Worm (Caenorhabditis elegans) whole organism, late embryonic: ENCODE results near the gene F08D12.15.

Experiments used
- C38D4.7 ChIP-seq: fragments of 200-800 bp; sonication (Bioruptor generic); optimal IDR thresholded peaks from 2 replicates; lab custom pipeline; 2018; ENCODE audit warnings: mild to moderate bottlenecking, missing genetic modification characterization, moderate library complexity, missing compliant biosample characterization
- ama-1 ChIP-seq: fragments of 150-350 bp; optimal IDR thresholded peaks from 2 replicates; lab custom pipeline; 2014
- ceh-14 ChIP-seq: sonication (generic microtip); optimal IDR thresholded peaks from 2 replicates; lab custom pipeline; 2016; ENCODE audit warnings: missing genotype, missing genetic modification characterization, missing compliant biosample characterization
- ceh-18 ChIP-seq: sonication (generic microtip); optimal IDR thresholded peaks from 2 replicates; lab custom pipeline; 2016; ENCODE audit warnings: missing genetic modification characterization, missing compliant biosample characterization
- ceh-2 ChIP-seq: sonication (generic microtip); optimal IDR thresholded peaks from 2 replicates; lab custom pipeline; 2016; ENCODE audit warnings: missing genotype, missing genetic modification characterization, missing compliant biosample characterization
- ceh-30 ChIP-seq: fragments of 150-350 bp; optimal IDR thresholded peaks from 2 replicates; lab custom pipeline; 2014; ENCODE audit warnings: missing biosample characterization, missing genetic modification characterization
- ceh-31 ChIP-seq: sonication (generic microtip); optimal IDR thresholded peaks from 2 replicates; lab custom pipeline; 2016; ENCODE audit warnings: missing genetic modification characterization, missing compliant biosample characterization
- ceh-34 ChIP-seq: sonication (generic microtip); optimal IDR thresholded peaks from 2 replicates; lab custom pipeline; 2016; ENCODE audit warnings: mild to moderate bottlenecking, missing genetic modification characterization, missing compliant biosample characterization
- ceh-6 ChIP-seq: fragments of 200-800 bp; sonication (Bioruptor generic); optimal IDR thresholded peaks from 2 replicates; lab custom pipeline; 2018; ENCODE audit warnings: mild to moderate bottlenecking, missing genetic modification characterization, missing compliant biosample characterization
- dmd-4 ChIP-seq: sonication (generic microtip); optimal IDR thresholded peaks from 2 replicates; lab custom pipeline; 2016; ENCODE audit warnings: borderline replicate concordance, missing genetic modification characterization, missing compliant biosample characterization
- dve-1 ChIP-seq: sonication (generic microtip); optimal IDR thresholded peaks from 2 replicates; lab custom pipeline; 2017; ENCODE audit warnings: antibody characterized with exemption, mild to moderate bottlenecking, missing genetic modification characterization, missing compliant biosample characterization
- fax-1 ChIP-seq: sonication (generic microtip); optimal IDR thresholded peaks from 2 replicates; lab custom pipeline; 2016; ENCODE audit warnings: missing genotype, missing genetic modification characterization, missing compliant biosample characterization
- hlh-13 ChIP-seq: fragments of 200-800 bp; sonication (Bioruptor generic); optimal IDR thresholded peaks from 2 replicates; lab custom pipeline; 2018; ENCODE audit warnings: mild to moderate bottlenecking, missing genetic modification characterization, missing compliant biosample characterization
- hlh-30 ChIP-seq: sonication (generic microtip); optimal IDR thresholded peaks from 2 replicates; lab custom pipeline; 2017; ENCODE audit warnings: antibody characterized with exemption, missing genetic modification characterization, missing compliant biosample characterization; ENCODE audit not compliant: insufficient read depth
- hlh-6 ChIP-seq: sonication (generic microtip); optimal IDR thresholded peaks from 2 replicates; lab custom pipeline; 2016; ENCODE audit warnings: missing genotype, missing genetic modification characterization, missing compliant biosample characterization
- hlh-8 ChIP-seq: sonication (generic microtip); optimal IDR thresholded peaks from 2 replicates; lab custom pipeline; 2016; ENCODE audit warnings: missing genotype, missing genetic modification characterization, missing compliant biosample characterization
- nfya-1 ChIP-seq: sonication (generic microtip); optimal IDR thresholded peaks from 2 replicates; lab custom pipeline; 2017; ENCODE audit warnings: missing genetic modification characterization, mild to moderate bottlenecking, missing compliant biosample characterization, antibody characterized with exemption, moderate library complexity
- nhr-11 ChIP-seq: fragments of 150-350 bp; optimal IDR thresholded peaks from 2 replicates; lab custom pipeline; 2014; ENCODE audit warnings: missing biosample characterization, missing genetic modification characterization
- nhr-232 ChIP-seq: sonication (generic microtip); optimal IDR thresholded peaks from 2 replicates; lab custom pipeline; 2016; ENCODE audit warnings: missing genetic modification characterization, missing compliant biosample characterization
- npax-4 ChIP-seq: sonication (generic microtip); optimal IDR thresholded peaks from 2 replicates; lab custom pipeline; 2016; ENCODE audit warnings: missing genetic modification characterization, missing compliant biosample characterization
- odd-2 ChIP-seq: sonication (generic microtip); optimal IDR thresholded peaks from 2 replicates; lab custom pipeline; 2017; ENCODE audit warnings: antibody characterized with exemption, mild to moderate bottlenecking, missing genetic modification characterization, missing compliant biosample characterization
- pha-2 ChIP-seq: sonication (generic microtip); optimal IDR thresholded peaks from 2 replicates; lab custom pipeline; 2017; ENCODE audit warnings: mild to moderate bottlenecking, missing genetic modification characterization, missing compliant biosample characterization
- ref-2 ChIP-seq: sonication (generic microtip); optimal IDR thresholded peaks from 2 replicates; lab custom pipeline; 2016; ENCODE audit warnings: missing genetic modification characterization, missing compliant biosample characterization
- rnt-1 ChIP-seq: sonication (generic microtip); optimal IDR thresholded peaks from 2 replicates; lab custom pipeline; 2016; ENCODE audit warnings: missing genetic modification characterization, missing compliant biosample characterization
- sdc-2 ChIP-seq: sonication (generic microtip); optimal IDR thresholded peaks from 2 replicates; lab custom pipeline; 2016; ENCODE audit warnings: missing genotype, missing genetic modification characterization, missing compliant biosample characterization
- sox-2 ChIP-seq: fragments of 200-800 bp; sonication (Bioruptor generic); IDR thresholded peaks from 2 replicates; pipeline ENCODE4 v1.3.6; 2022; ENCODE audit warnings: missing genetic modification reagents, missing genetic modification characterization, missing compliant biosample characterization
- syd-9 ChIP-seq: sonication (generic microtip); optimal IDR thresholded peaks from 2 replicates; lab custom pipeline; 2016; ENCODE audit warnings: mild to moderate bottlenecking, missing genetic modification characterization, moderate library complexity, missing compliant biosample characterization
- tbx-2 ChIP-seq: sonication (generic microtip); optimal IDR thresholded peaks from 2 replicates; lab custom pipeline; 2016; ENCODE audit warnings: missing genetic modification characterization, missing compliant biosample characterization
- unc-3 ChIP-seq, 2 experiments: fragments of 200-800 bp in 1 of 2; sonication (Bioruptor generic) in 1 of 2; sonication (generic microtip) in 1 of 2; conservative IDR thresholded peaks in 1 of 2; optimal IDR thresholded peaks in 1 of 2; 2 replicates each; pipeline versions ENCODE4 v1.3.6 to Lab custom; 2016 to 2022; ENCODE audit warnings: missing compliant biosample characterization in 2 of 2, missing genetic modification characterization in 2 of 2, missing genetic modification reagents in 1 of 2
- unc-42 ChIP-seq: sonication (generic microtip); optimal IDR thresholded peaks from 2 replicates; lab custom pipeline; 2016; ENCODE audit warnings: missing genotype, missing genetic modification characterization, missing compliant biosample characterization
- unc-55 ChIP-seq: sonication (generic microtip); optimal IDR thresholded peaks from 2 replicates; lab custom pipeline; 2017; ENCODE audit warnings: missing biosample characterization, missing genetic modification reagents, missing genetic modification characterization
- unc-86 ChIP-seq: sonication (generic microtip); optimal IDR thresholded peaks from 2 replicates; lab custom pipeline; 2016; ENCODE audit warnings: missing genetic modification characterization, missing compliant biosample characterization
- ztf-16 ChIP-seq: sonication (generic microtip); optimal IDR thresholded peaks from 2 replicates; lab custom pipeline; 2017; ENCODE audit warnings: missing genetic modification characterization, missing compliant biosample characterization

Gene F08D12.15

DNA sequence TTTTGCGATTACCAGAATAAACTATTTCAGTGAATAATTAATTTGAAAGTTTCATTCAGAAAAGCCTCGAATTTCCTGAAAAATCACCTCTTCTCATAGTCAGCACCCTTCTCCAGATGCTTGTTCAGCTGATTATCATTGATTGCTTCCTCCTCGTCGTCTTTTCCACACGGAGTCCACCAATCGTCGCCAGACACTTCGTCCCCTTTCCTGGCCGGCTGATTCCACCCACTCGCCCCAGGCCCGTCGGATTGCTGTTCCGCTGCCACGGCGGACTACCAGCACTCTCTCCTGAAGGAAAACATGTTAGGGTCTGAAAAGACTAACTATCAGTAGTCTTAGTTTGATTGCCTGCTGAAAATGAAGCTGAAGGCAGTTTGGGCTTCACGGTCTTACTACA is 14.4 kb downstream of the F08D12.15 start:
- no peak for TF ChIP-seq hlh-30 (tag; lab: Kevin White, UChicago)

DNA sequence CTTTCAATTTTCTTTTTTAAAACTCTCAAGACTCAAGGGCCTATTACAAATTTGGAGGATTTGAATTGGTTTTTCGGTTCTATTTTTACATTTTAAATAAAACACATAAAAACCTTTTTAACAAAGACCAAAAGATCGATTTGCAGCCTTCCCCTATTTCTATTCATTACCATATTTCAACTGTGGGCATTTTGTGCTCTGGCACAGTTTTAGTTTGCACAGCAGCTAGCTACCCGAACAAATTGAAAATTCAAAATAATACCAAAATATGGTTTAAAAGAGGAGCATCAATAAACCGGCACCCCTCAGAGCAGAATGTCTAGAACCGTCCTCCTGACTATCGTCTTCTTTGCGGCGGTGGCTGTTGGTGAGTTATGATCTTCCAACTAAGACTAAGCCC is 14.9 kb downstream of the F08D12.15 start, which contains the start of gene F08D12.2:
F08D12.2 (plus strand) TSS at position 301 of the 400 bp plus-strand sequence.
- TF ChIP-seq tbx-2 (tag; lab: Kevin White, UChicago) (no peak), ceh-31 (tag; lab: Kevin White, UChicago) (no peak), fax-1 (tag; lab: Kevin White, UChicago) (no peak), syd-9 (tag; lab: Kevin White, UChicago) (no peak), dve-1 (no peak), nfya-1 (no peak), sox-2 (GFP tag; lab: Robert Waterston, UW) (no peak), nhr-11 (no peak), unc-42 (tag; lab: Kevin White, UChicago) (no peak), ceh-34 (tag; lab: Kevin White, UChicago) (no peak), ceh-14 (tag; lab: Kevin White, UChicago) (no peak), ref-2 (tag; lab: Kevin White, UChicago) (no peak), ztf-16 (tag; lab: Kevin White, UChicago) (no peak)

DNA sequence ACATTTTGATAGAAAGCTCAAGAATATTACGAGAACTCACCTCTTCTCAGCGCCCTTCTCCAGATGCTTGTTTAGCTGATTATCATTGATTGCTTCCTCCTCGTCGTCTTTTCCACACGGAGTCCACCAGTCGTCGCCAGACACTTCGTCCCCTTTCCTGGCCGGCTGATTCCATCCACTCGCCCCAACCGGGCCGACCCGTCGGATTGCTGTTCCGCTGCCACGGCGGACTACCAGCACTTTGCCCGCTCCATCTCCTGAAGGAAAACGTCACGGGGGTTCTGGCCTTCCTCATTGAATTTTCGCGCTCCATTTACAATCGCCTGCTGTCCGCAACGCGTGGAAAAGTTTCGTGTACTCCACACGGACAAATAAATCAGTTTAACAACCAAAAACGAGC is 16.9 kb downstream of the F08D12.15 start:
- no peak for TF ChIP-seq ama-1 (lab: Kevin White, UChicago)
- no peak for TF ChIP-seq hlh-6 (tag; lab: Kevin White, UChicago)
- TF ChIP-seq ztf-16 (tag; lab: Kevin White, UChicago), result no peak
- TF ChIP-seq ceh-6 (GFP tag; lab: Kevin White, UChicago), result no peak
- TF ChIP-seq nhr-232 (tag; lab: Kevin White, UChicago), result no peak
- TF ChIP-seq ceh-30 (tag; lab: Kevin White, UChicago), result no peak
- no peak for TF ChIP-seq ceh-14 (tag; lab: Kevin White, UChicago)
- no peak for TF ChIP-seq nhr-11
- no peak for TF ChIP-seq syd-9 (tag; lab: Kevin White, UChicago)
- no peak for TF ChIP-seq pha-2 (tag; lab: Kevin White, UChicago)
- TF ChIP-seq unc-42 (tag; lab: Kevin White, UChicago), result no peak
- no peak for TF ChIP-seq unc-3 (GFP tag; conservative IDR thresholded peaks at IDR 0.05; lab: Robert Waterston, UW)
- no peak for TF ChIP-seq unc-3 (tag; optimal IDR thresholded peaks at IDR 0.05; lab: Kevin White, UChicago)
- no peak for TF ChIP-seq unc-55 (GFP tag; lab: Kevin White, UChicago)

DNA sequence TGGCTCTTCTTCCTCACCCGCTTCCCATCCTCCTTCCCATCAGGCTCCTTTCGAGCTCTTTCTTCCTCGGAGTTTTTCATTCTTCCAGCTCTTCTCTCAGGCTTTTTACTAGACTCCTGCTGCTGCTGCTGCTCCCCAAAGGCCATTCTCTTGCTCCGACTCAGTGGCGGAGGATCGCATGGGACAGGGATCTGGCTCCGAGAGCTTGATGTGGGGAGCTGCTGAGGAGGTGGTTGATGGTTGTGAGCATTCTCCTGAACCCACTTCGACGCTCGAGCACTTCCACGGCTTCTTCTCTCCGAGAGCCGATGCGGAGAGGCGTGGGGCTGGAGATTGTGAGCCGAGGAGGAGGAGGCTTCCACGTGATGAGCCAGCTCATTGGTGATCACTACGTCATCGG is 19.4 kb downstream of the F08D12.15 start:
- TF ChIP-seq hlh-6 (tag; lab: Kevin White, UChicago), result peak; percentile 10
- TF ChIP-seq ceh-14 (tag; lab: Kevin White, UChicago), result no peak
- no peak for TF ChIP-seq unc-86 (tag; lab: Kevin White, UChicago)
- TF ChIP-seq ceh-18, result no peak
- no peak for TF ChIP-seq odd-2

DNA sequence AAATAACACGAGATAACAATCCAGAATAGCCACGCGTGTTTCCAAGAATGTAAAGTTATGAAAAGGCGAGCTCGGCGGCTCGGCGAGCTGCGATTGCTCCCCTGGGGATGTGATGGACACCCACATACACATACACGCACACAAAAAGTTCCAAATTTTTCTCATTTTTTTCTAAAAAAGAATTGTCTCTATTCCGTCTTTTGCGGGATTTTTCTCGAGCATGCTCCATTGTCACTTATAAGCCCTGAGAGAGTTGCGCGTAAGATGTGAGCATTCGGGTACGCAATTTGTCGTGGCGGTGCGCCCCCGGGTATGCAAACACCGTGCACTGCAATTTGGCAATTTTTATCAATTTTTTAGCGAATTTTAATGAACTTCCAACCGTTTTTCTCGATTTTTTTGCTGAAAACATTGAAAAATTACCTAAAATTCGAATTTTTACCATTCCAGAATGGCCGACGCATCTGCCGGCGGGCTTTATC is 20.6 kb downstream of the F08D12.15 start, which contains the start of the genes F08D12.12 and srpa-72:
F08D12.12 (minus strand) TSS at position 51 of the 482 bp plus-strand sequence.
srpa-72 (plus strand) TSS at position 451 of the 482 bp plus-strand sequence.
- TF ChIP-seq sdc-2 (tag; lab: Kevin White, UChicago) (no peak), ceh-30 (tag; lab: Kevin White, UChicago) (no peak), hlh-8 (tag; lab: Kevin White, UChicago) (no peak), ref-2 (tag; lab: Kevin White, UChicago) (no peak), dmd-4 (tag; lab: Kevin White, UChicago) (no peak), hlh-13 (GFP tag; lab: Kevin White, UChicago) (no peak), ztf-16 (tag; lab: Kevin White, UChicago) (no peak), npax-4 (no peak), C38D4.7 (GFP tag; lab: Kevin White, UChicago) (no peak), fax-1 (tag; lab: Kevin White, UChicago) (no peak), ceh-2 (tag; lab: Kevin White, UChicago) (no peak), rnt-1 (tag; lab: Kevin White, UChicago) (no peak), unc-3 (GFP tag; conservative IDR thresholded peaks at IDR 0.05; lab: Robert Waterston, UW) (no peak), unc-3 (tag; optimal IDR thresholded peaks at IDR 0.05; lab: Kevin White, UChicago) (no peak)
